Worm (Caenorhabditis elegans): Measurements from ENCODE around the gene pdcd-2.
A peak's percentile ranks its signal among the peaks of the same experiment; 100 is the strongest.

Gene pdcd-2

DNA sequence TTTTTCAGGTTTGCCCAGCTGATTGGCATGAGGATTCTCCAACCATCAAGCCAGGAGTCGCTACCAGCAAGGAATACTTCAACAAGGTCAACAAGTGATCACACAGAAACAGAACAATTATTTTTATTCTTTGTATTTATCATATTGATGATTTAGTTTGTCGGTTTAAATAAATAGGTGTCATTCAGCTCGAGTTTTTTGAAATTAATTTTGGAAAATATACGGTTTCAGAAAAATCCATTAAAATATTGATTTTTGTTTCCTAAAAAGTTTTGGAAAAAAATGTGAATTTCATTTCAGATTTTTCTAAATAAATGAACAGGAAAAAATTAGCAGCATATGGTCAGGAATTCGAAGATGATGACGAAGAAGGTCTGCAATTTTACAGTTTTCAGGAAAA lies 9.6 kb downstream of the pdcd-2 start, which contains the start of gene gpch-1 (continued):
- no peak for TF ChIP-seq Y75B8A.6 (GFP tag; IDR thresholded peaks at IDR 0.05)
- TF ChIP-seq hlh-11 (tag; optimal IDR thresholded peaks at IDR 0.05), result no peak

DNA sequence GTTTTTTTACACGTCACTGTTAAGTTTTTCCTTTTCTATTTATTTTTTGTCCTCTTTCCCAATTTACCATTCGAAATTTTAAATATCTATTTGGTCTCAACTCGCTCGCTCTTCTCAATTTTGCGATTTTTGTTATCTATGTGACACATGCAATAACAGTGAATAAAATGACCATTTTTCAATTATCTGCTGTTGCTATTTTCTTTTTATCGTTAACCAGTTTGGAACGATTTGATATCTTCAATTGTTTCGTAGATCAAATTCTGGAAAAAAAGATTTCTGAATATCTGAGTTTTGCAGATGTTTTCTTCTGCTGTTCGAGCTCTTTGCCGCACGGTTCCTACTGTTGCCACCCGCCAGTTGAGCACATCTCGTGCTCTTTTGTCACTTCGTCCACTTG lies 10.7 kb downstream of the pdcd-2 start, which contains the start of gene prdx-3:
prdx-3 (plus strand) TSS at position 301 of the 400 bp plus-strand sequence.
- TF ChIP-seq unc-62 (GFP tag; optimal IDR thresholded peaks at IDR 0.05 in 1 of 2), result peak in 1 of 2 experiments; percentile 49
- TF ChIP-seq unc-62 (tag; optimal IDR thresholded peaks at IDR 0.05), result no peak
- TF ChIP-seq mep-1 (tag; optimal IDR thresholded peaks at IDR 0.05), result no peak
- 0 out of 2 replicates have a peak, but pooled peaks have one; percentile 9 for TF ChIP-seq lin-38 (GFP tag; IDR thresholded peaks at IDR 0.05)

DNA sequence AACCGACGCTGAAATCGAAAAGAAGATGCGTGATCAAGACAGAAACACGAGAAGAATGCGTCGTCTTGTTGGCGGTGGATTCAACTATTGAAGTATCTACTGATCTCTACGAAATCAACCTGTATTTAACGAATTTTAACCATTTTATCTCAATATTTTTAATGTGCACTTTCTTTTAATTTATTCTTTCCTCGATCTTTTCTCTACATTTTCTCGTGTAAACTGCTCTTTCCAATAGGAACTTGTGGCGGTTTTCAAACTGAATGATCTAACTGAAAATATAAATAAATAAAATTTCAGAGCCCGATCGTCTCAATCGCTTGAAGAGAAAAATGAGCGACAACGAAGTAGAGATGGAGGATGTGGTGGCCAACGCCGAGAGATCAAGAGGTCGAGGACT lies 11.9 kb downstream of the pdcd-2 start, which contains the start of gene rnp-4:
rnp-4 (plus strand) TSS at position 301 of the 400 bp plus-strand sequence.
- no peak for TF ChIP-seq aha-1 (tag)
- no peak for TF ChIP-seq lir-3 (tag; optimal IDR thresholded peaks at IDR 0.05)
- TF ChIP-seq nhr-28 (tag; optimal IDR thresholded peaks at IDR 0.05), result no peak
- no peak for TF ChIP-seq unc-130 (GFP tag; optimal IDR thresholded peaks at IDR 0.05)
- no peak for TF ChIP-seq sdz-12 (GFP tag; optimal IDR thresholded peaks at IDR 0.05)
- TF ChIP-seq F37D6.2 (tag; optimal IDR thresholded peaks at IDR 0.05), result no peak
- no peak for TF ChIP-seq unc-62 (GFP tag; optimal IDR thresholded peaks at IDR 0.05 in 1 of 2)
- TF ChIP-seq unc-62 (tag; optimal IDR thresholded peaks at IDR 0.05), result no peak
- TF ChIP-seq hmg-1.1 (GFP tag; IDR thresholded peaks at IDR 0.05), result no peak
- TF ChIP-seq F49E8.2 (tag; optimal IDR thresholded peaks at IDR 0.05; ENCODE audit: borderline replicate concordance), result no peak
- no peak for TF ChIP-seq nhr-48 (tag; optimal IDR thresholded peaks at IDR 0.05)

DNA sequence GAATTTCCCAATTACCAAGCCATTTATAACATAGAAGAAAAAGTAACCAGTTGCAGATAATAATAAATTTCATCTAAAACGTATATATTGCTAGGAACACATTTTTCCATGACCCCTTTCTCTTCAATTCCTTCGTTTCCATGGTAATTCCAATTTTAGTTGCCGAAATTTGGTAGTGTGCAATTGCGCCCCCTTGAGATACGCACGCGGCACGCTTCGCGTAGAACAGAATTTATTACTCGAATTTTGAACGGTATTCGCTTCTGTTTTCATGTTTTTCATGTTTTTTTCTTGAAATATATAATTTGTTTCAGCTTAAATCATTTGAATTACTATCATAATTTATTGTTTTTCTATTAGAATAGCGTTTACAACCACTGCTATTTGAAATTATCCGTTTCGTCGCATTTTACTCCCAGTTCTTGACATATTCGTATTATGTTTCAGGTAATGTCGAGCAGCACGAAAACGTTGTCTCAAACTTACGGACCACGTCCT lies 13.5 kb downstream of the pdcd-2 start, which contains the start of the genes R07E5.17 and snfc-5:
R07E5.17 (minus strand) TSS at position 98 of the 498 bp plus-strand sequence.
snfc-5 (plus strand) TSS at position 448 of the 498 bp plus-strand sequence.
- TF ChIP-seq ctbp-1 (GFP tag; IDR thresholded peaks at IDR 0.05) (no peak), lin-38 (GFP tag; IDR thresholded peaks at IDR 0.05) (peak; percentile 82), unc-39 (tag; optimal IDR thresholded peaks at IDR 0.05) (no peak), lsy-2 (tag; optimal IDR thresholded peaks at IDR 0.05) (no peak), aly-2 (tag; optimal IDR thresholded peaks at IDR 0.05) (no peak), mdl-1 (tag; optimal IDR thresholded peaks at IDR 0.05) (peak in 1 of 2 experiments; percentile 21), dve-1 (tag; optimal IDR thresholded peaks at IDR 0.05; ENCODE audit: insufficient read depth) (no peak), pqm-1 (tag; optimal IDR thresholded peaks at IDR 0.05) (peak; percentile 25), zip-11 (GFP tag; IDR thresholded peaks at IDR 0.05) (no peak), F10B5.3 (tag; optimal IDR thresholded peaks at IDR 0.05) (no peak), set-16 (GFP tag; IDR thresholded peaks at IDR 0.05) (no peak), dpl-1 (GFP tag; optimal IDR thresholded peaks at IDR 0.05) (peak; percentile 47), nhr-77 (tag; optimal IDR thresholded peaks at IDR 0.05) (peak; percentile 46), madf-5 (GFP tag; IDR thresholded peaks at IDR 0.05) (no peak)

DNA sequence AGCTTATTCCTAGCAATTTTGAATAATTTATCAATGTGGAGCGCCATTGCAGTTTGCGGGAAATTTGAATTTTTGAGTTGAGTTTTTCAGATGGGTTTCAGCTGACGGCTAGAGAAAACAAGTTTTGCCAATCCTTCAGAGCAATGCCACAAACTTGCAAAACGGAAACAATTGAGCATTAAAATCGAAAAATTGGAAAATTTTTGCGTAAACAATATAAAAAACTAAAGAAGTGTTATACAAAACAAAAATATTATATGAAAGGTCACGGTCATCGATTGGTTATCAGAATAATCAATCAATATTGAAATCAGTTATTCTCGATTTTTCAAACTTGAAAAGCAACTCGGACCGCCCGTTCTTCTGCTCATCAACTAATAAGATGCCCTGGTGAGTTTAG lies 16.7 kb downstream of the pdcd-2 start, which contains the start of gene R07E5.15:
R07E5.15 (plus strand) TSS at position 301 of the 400 bp plus-strand sequence.
- TF ChIP-seq D1046.2 (GFP tag; IDR thresholded peaks at IDR 0.05) (no peak), zfp-2 (tag; optimal IDR thresholded peaks at IDR 0.05) (no peak), lin-1 (GFP tag; IDR thresholded peaks at IDR 0.05) (no peak), duxl-1 (tag; optimal IDR thresholded peaks at IDR 0.05; ENCODE audit: poor library complexity) (no peak), ceh-62 (tag; optimal IDR thresholded peaks at IDR 0.05) (no peak), F44E2.7 (GFP tag; IDR thresholded peaks at IDR 0.05) (no peak), dmd-9 (GFP tag; IDR thresholded peaks at IDR 0.05) (no peak), cey-2 (tag; optimal IDR thresholded peaks at IDR 0.05; ENCODE audit: borderline replicate concordance, insufficient read depth) (no peak)

All from whole organism, L4 larva.